Fruit fly (Drosophila melanogaster) whole organism, prepupa: Measurements from ENCODE around the gene Nct.

Experiments
- Blimp-1 ChIP-seq: fragments of 200-800 bp; sonication (Bioruptor generic); optimal IDR thresholded peaks from 3 replicates; lab custom pipeline; 2017; ENCODE audit warnings: missing biosample characterization, missing genetic modification characterization, mild to moderate bottlenecking, moderate library complexity, missing genetic modification reagents
- CG10631 ChIP-seq: fragments of 200-800 bp; sonication (Bioruptor generic); optimal IDR thresholded peaks from 2 replicates; lab custom pipeline; 2016; ENCODE audit warnings: missing biosample characterization, missing genetic modification characterization
- CG10669 ChIP-seq: fragments of 200-800 bp; sonication (Bioruptor generic); optimal IDR thresholded peaks from 3 replicates; lab custom pipeline; 2018; ENCODE audit warnings: missing biosample characterization, mild to moderate bottlenecking, missing genetic modification characterization, moderate library complexity
- CG15336 ChIP-seq: fragments of 200-800 bp; sonication (Bioruptor generic); IDR thresholded peaks from 2 replicates; pipeline ENCODE4 v1.3.6; 2022; ENCODE audit warnings: missing biosample characterization, missing genetic modification characterization
- CG3032 ChIP-seq: fragments of 200-800 bp; optimal IDR thresholded peaks from 2 replicates; lab custom pipeline; 2019; ENCODE audit warnings: missing biosample characterization, mild to moderate bottlenecking, missing genetic modification characterization, moderate library complexity
- CG3919 ChIP-seq: fragments of 200-800 bp; sonication (Bioruptor generic); optimal IDR thresholded peaks from 3 replicates; lab custom pipeline; 2016; ENCODE audit warnings: missing biosample characterization, missing genetic modification characterization
- CG4318 ChIP-seq: fragments of 200-800 bp; sonication (Bioruptor generic); optimal IDR thresholded peaks from 3 replicates; lab custom pipeline; 2017; ENCODE audit warnings: missing biosample characterization, mild to moderate bottlenecking, missing genetic modification characterization
- CG6163 ChIP-seq: fragments of 200-800 bp; sonication (Bioruptor generic); IDR thresholded peaks from 3 replicates; pipeline ENCODE4 v1.3.6; 2022; ENCODE audit warnings: missing biosample characterization, missing genetic modification characterization
- CG6276 ChIP-seq: fragments of 200-800 bp; sonication (Bioruptor generic); optimal IDR thresholded peaks from 2 replicates; lab custom pipeline; 2017; ENCODE audit warnings: missing biosample characterization, mild to moderate bottlenecking, missing genetic modification characterization
- CG6792 ChIP-seq: fragments of 200-800 bp; sonication (Bioruptor generic); optimal IDR thresholded peaks from 3 replicates; lab custom pipeline; 2016; ENCODE audit warnings: missing biosample characterization, missing genetic modification characterization
- CG6808 ChIP-seq: fragments of 200-800 bp; sonication (Bioruptor generic); optimal IDR thresholded peaks from 3 replicates; lab custom pipeline; 2017; ENCODE audit warnings: missing biosample characterization, missing genetic modification characterization, mild to moderate bottlenecking, moderate library complexity, missing genetic modification reagents
- CG9139 ChIP-seq: fragments of 200-800 bp; sonication (Bioruptor generic); optimal IDR thresholded peaks from 3 replicates; lab custom pipeline; 2017; ENCODE audit warnings: missing biosample characterization, mild to moderate bottlenecking, missing genetic modification characterization
- Eip75B ChIP-seq: fragments of 200-800 bp; sonication (Bioruptor generic); optimal IDR thresholded peaks from 3 replicates; lab custom pipeline; 2016; ENCODE audit warnings: missing biosample characterization, missing genetic modification characterization
- Eip78C ChIP-seq: fragments of 200-800 bp; sonication (Bioruptor generic); peaks from one replicate; lab custom pipeline; 2016; ENCODE audit warnings: missing biosample characterization, missing genetic modification characterization
- Eip93F ChIP-seq: fragments of 200-800 bp; sonication (Bioruptor generic); optimal IDR thresholded peaks from 2 replicates; lab custom pipeline; 2016; ENCODE audit warnings: missing biosample characterization, mild to moderate bottlenecking, missing genetic modification characterization
- Hr38 ChIP-seq: sonication (Bioruptor generic); optimal IDR thresholded peaks from 2 replicates; lab custom pipeline; 2016; ENCODE audit warnings: missing biosample characterization, missing genetic modification characterization
- Hr4 ChIP-seq: fragments of 200-800 bp; sonication (Bioruptor generic); optimal IDR thresholded peaks from 3 replicates; lab custom pipeline; 2016; ENCODE audit warnings: missing biosample characterization, missing genetic modification characterization
- Lpt ChIP-seq: fragments of 200-800 bp; sonication (Bioruptor generic); optimal IDR thresholded peaks from 3 replicates; lab custom pipeline; 2016; ENCODE audit warnings: missing biosample characterization, missing genetic modification characterization
- OdsH ChIP-seq: fragments of 200-800 bp; sonication (Bioruptor generic); optimal IDR thresholded peaks from 3 replicates; lab custom pipeline; 2016; ENCODE audit warnings: missing biosample characterization, missing genetic modification characterization
- Sox102F ChIP-seq: fragments of 200-800 bp; sonication (Bioruptor generic); optimal IDR thresholded peaks from 2 replicates; lab custom pipeline; 2016; ENCODE audit warnings: missing biosample characterization, mild to moderate bottlenecking, missing genetic modification characterization
- Sox15 ChIP-seq: fragments of 200-800 bp; sonication (Bioruptor generic); optimal IDR thresholded peaks from 3 replicates; lab custom pipeline; 2016; ENCODE audit warnings: missing biosample characterization, missing genetic modification characterization
- achi ChIP-seq: fragments of 200-800 bp; sonication (Bioruptor generic); optimal IDR thresholded peaks from 3 replicates; lab custom pipeline; 2016; ENCODE audit warnings: missing biosample characterization, missing genetic modification characterization
- acj6 ChIP-seq: fragments of 200-800 bp; sonication (Bioruptor generic); optimal IDR thresholded peaks from 3 replicates; lab custom pipeline; 2016; ENCODE audit warnings: missing biosample characterization, missing genetic modification characterization
- dsx ChIP-seq: fragments of 200-800 bp; optimal IDR thresholded peaks from 3 replicates; lab custom pipeline; 2019; ENCODE audit warnings: missing biosample characterization, mild to moderate bottlenecking, missing genetic modification characterization, moderate library complexity; ENCODE audit not compliant: poor library complexity, severe bottlenecking
- eg ChIP-seq: fragments of 200-800 bp; sonication (Bioruptor generic); IDR thresholded peaks from 3 replicates; pipeline ENCODE4 v1.3.6; 2022; ENCODE audit warnings: missing biosample characterization, missing genetic modification characterization
- esn ChIP-seq: fragments of 200-800 bp; sonication (Bioruptor generic); optimal IDR thresholded peaks from 2 replicates; lab custom pipeline; 2016; ENCODE audit warnings: missing biosample characterization, mild to moderate bottlenecking, missing genetic modification characterization, moderate library complexity
- net ChIP-seq: fragments of 200-800 bp; sonication (Bioruptor generic); optimal IDR thresholded peaks from 3 replicates; lab custom pipeline; 2016; ENCODE audit warnings: missing biosample characterization, missing genetic modification characterization
- pdm3 ChIP-seq: fragments of 200-800 bp; sonication (Bioruptor generic); optimal IDR thresholded peaks from 3 replicates; lab custom pipeline; 2016; ENCODE audit warnings: missing biosample characterization, missing genetic modification characterization
- spab ChIP-seq: fragments of 200-800 bp; sonication (Bioruptor generic); optimal IDR thresholded peaks from 2 replicates; lab custom pipeline; 2017; ENCODE audit warnings: missing biosample characterization, mild to moderate bottlenecking, missing genetic modification characterization, missing genetic modification reagents
- ss ChIP-seq, 2 experiments: fragments of 200-800 bp; sonication (Bioruptor generic); optimal IDR thresholded peaks; 2 replicates in 1 of 2; 3 replicates in 1 of 2; lab custom pipeline; 2017 to 2018; ENCODE audit warnings: mild to moderate bottlenecking in 2 of 2, missing biosample characterization in 2 of 2, missing genetic modification characterization in 2 of 2, moderate library complexity in 1 of 2
- vri ChIP-seq: fragments of 200-800 bp; sonication (Bioruptor generic); optimal IDR thresholded peaks from 3 replicates; lab custom pipeline; 2016; ENCODE audit warnings: missing biosample characterization, mild to moderate bottlenecking, missing genetic modification characterization

Gene Nct

dm6 chr3R:24841063-24841462 is 10.3 kb upstream of the Nct start, which contains the start of gene CG33658:
CG33658 (minus strand) TSS chr3R:24841163.
- TF ChIP-seq Sox15 (GFP tag; lab: Kevin White, UChicago) (no peak), CG9139 (GFP tag; lab: Kevin White, UChicago) (no peak)

DNA sequence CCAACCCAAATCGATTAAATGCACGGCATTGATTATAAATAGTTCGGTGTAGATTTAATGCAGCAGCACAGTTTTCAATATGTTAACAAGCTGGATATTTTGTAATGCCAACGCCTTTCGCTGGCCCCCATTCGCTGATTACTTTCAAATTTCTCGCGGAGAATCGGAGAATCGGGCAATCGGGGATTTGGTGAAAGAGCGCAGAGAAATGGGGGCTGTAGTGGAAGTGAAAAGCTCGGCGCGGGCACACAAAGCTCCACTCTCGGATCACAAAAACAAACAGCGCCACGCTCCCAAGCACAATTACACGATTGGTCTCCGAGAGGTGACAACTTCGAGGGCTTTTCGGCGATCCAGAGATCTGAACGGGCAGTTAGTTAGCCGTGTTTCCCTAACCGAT is 9.8 kb upstream of the Nct start, which contains the start of gene Esp:
Gene Esp, plus strand, starts transcription at position 301 of the 400 bp plus-strand sequence.
- TF ChIP-seq pdm3 (GFP tag; lab: Kevin White, UChicago) (no peak), Blimp-1 (GFP tag; lab: Kevin White, UChicago) (no peak), Hr38 (GFP tag; lab: Kevin White, UChicago) (no peak), CG6163 (GFP tag; lab: Robert Waterston, UW) (no peak), CG4318 (GFP tag; lab: Kevin White, UChicago) (no peak), acj6 (GFP tag; lab: Kevin White, UChicago) (no peak), net (GFP tag; lab: Kevin White, UChicago) (no peak), CG10631 (no peak), CG9139 (GFP tag; lab: Kevin White, UChicago) (no peak), CG3032 (tag; lab: Kevin White, UChicago) (no peak), OdsH (no peak), vri (GFP tag; lab: Kevin White, UChicago) (no peak), Eip75B (GFP tag; lab: Kevin White, UChicago) (no peak), CG6276 (no peak), achi (GFP tag; lab: Kevin White, UChicago) (no peak), Hr4 (no peak), Sox102F (GFP tag; lab: Kevin White, UChicago) (no peak)

dm6 chr3R:24845148-24845547 is 6.3 kb upstream of the Nct start:
- TF ChIP-seq spab (GFP tag; lab: Kevin White, UChicago) = no peak
- TF ChIP-seq CG10631 = no peak
- no peak for TF ChIP-seq Eip93F (GFP tag; lab: Kevin White, UChicago)
- no peak for TF ChIP-seq CG6163 (GFP tag; lab: Robert Waterston, UW)
- TF ChIP-seq dsx (GFP tag; lab: Kevin White, UChicago) = no peak
- no peak for TF ChIP-seq CG6808 (GFP tag; lab: Kevin White, UChicago)

DNA sequence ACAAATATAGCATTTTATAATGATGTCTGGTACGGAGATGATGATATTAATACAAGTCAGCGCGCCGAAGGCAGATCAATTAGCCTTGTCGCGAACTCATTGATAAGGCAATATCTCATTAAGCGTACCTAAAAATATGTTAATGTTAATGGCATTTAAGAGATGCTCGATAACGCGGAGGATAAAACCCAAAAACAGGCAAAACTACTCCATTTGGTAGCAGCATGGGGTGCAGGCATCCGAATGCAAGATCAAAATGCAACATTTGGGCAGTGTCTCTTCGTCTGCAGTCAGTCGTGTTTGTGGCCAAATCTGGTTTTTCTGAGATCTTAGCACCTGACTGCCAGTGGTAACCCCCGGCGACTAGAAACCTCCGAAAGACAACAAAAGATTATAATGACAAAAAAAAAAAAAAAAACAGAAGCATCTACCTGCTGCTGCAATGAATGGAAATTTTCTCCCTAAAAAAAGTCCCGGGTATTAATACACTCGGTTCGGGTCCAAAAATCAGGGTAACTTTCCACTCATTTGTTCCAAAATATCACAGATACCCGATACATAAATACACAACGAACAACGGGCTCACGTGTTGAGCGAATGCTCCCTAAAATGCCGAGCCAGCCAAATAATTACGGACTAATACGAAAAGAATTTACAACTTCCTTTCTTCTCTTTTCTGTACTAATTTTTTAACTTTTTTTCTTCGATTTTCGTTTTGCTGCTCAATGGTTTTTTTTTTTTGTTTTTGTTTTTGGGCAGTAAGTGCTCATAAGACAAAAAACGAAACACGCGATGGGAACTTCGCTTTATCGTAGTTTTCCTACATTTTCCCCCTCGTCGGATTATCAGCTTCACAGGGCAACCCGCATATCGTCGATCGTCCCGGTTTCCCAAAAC is 5.2 kb upstream of the Nct start:
- TF ChIP-seq Eip78C (GFP tag; lab: Kevin White, UChicago) = no peak
- TF ChIP-seq CG6792 = no peak
- TF ChIP-seq Blimp-1 (GFP tag; lab: Kevin White, UChicago) = no peak
- TF ChIP-seq CG10669 (GFP tag; lab: Kevin White, UChicago) = no peak
- TF ChIP-seq eg (GFP tag; lab: Robert Waterston, UW) = no peak
- no peak for TF ChIP-seq net (GFP tag; lab: Kevin White, UChicago)
- no peak for TF ChIP-seq Hr4
- no peak for TF ChIP-seq ss (GFP tag; optimal IDR thresholded peaks at IDR 0.05; lab: Kevin White, UChicago)
- TF ChIP-seq CG15336 (GFP tag; lab: Robert Waterston, UW) = no peak
- TF ChIP-seq esn (GFP tag; lab: Kevin White, UChicago) = no peak
- TF ChIP-seq CG3919 (GFP tag; lab: Kevin White, UChicago) = no peak
- TF ChIP-seq CG6163 (GFP tag; lab: Robert Waterston, UW) = no peak
- no peak for TF ChIP-seq dsx (GFP tag; lab: Kevin White, UChicago)
- no peak for TF ChIP-seq Lpt (GFP tag; lab: Kevin White, UChicago)
- TF ChIP-seq OdsH = no peak
- TF ChIP-seq, all 60 proteins: peak for 0
